Fruit fly (Drosophila melanogaster): ENCODE data around the gene CG6678.

dm6 chr3R:21853618-21854573, 32.9 kb upstream of the CG6678 start:
- TF ChIP-seq TFAM (GFP tag; optimal IDR thresholded peaks at IDR 0.05) = no peak
- no peak for TF ChIP-seq en (GFP tag; optimal IDR thresholded peaks at IDR 0.05)
- TF ChIP-seq zen2 (GFP tag; IDR thresholded peaks at IDR 0.05; ENCODE audit: partially characterized antibody) = peak; percentile 73; the same call in 1 of the 3 replicates
- no peak for TF ChIP-seq Hr51 (GFP tag; optimal IDR thresholded peaks at IDR 0.05)
- TF ChIP-seq usp (GFP tag; optimal IDR thresholded peaks at IDR 0.05) = no peak
- TF ChIP-seq CG10979 (tag; optimal IDR thresholded peaks at IDR 0.05) = no peak
- no peak; the same call in none of the 2 replicates for TF ChIP-seq E2f2 (GFP tag; IDR thresholded peaks at IDR 0.05)
